Worm (Caenorhabditis elegans): ENCODE results near the gene hphd-1.

Gene hphd-1

ce11 chrII:12960206-12960605, 36.2 kb downstream of the hphd-1 start:
- no peak for TF ChIP-seq dmd-4 (tag; optimal IDR thresholded peaks at IDR 0.05)
- no peak for TF ChIP-seq F13H6.1 (tag; optimal IDR thresholded peaks at IDR 0.05)
- TF ChIP-seq lin-13 (GFP tag; optimal IDR thresholded peaks at IDR 0.05), result no peak
- TF ChIP-seq nhr-129 (tag; optimal IDR thresholded peaks at IDR 0.05), result no peak
- TF ChIP-seq sem-4 (tag; optimal IDR thresholded peaks at IDR 0.05), result no peak
- TF ChIP-seq gmeb-1 (tag; optimal IDR thresholded peaks at IDR 0.05), result no peak
- no peak for TF ChIP-seq unc-55 (GFP tag; optimal IDR thresholded peaks at IDR 0.05)
- no peak for TF ChIP-seq elt-1 (tag; optimal IDR thresholded peaks at IDR 0.05)
- TF ChIP-seq ztf-4 (tag; optimal IDR thresholded peaks at IDR 0.05), result no peak
- TF ChIP-seq crh-2 (tag; optimal IDR thresholded peaks at IDR 0.05), result no peak
- no peak for TF ChIP-seq nhr-25 (tag; optimal IDR thresholded peaks at IDR 0.05)
- TF ChIP-seq lin-39 (tag; optimal IDR thresholded peaks at IDR 0.05), result no peak
- TF ChIP-seq R02D3.7 (tag; optimal IDR thresholded peaks at IDR 0.05), result no peak

- no peak for TF ChIP-seq crh-2 (tag; optimal IDR thresholded peaks at IDR 0.05)
- TF ChIP-seq alr-1 (tag; optimal IDR thresholded peaks at IDR 0.05), result no peak
- no peak for TF ChIP-seq ztf-1 (GFP tag; conservative IDR thresholded peaks at IDR 0.05)
- no peak for TF ChIP-seq mab-5 (tag; optimal IDR thresholded peaks at IDR 0.05)
- TF ChIP-seq mbf-1 (tag; optimal IDR thresholded peaks at IDR 0.05), result no peak
These were observed 41.7 kb downstream of the hphd-1 start, which contains the start of the genes Y38F1A.1 and Y38F1A.2 for ce11 chrII:12954670-12955069. Gene Y38F1A.1 (minus strand): TSS chrII:12954770. Gene Y38F1A.2 (plus strand): TSS chrII:12954958.

DNA sequence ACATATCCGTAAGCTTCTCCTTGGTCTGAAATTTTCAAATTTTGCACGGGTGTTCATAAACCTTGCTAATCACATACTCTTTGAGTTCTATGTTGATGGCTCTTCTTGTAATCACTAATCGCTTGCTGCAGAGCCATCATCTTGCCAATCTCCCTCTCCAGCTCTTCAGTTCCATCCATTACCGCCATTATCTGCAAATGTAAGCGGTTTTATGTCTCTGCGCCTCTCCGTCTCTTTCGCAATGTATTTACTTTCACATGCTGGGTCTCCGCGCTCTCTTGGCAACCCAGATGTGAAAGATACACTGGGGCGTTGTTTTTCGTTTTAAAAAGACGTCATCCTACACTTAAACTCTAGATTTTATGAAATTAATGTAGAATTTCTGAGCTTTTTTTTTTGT, 43.1 kb downstream of the hphd-1 start:
- TF ChIP-seq snpc-4 (tag; optimal IDR thresholded peaks at IDR 0.05) (peak; percentile 76), lsy-2 (tag; optimal IDR thresholded peaks at IDR 0.05) (peak in 1 of 2 experiments; percentile 49), elt-3 (tag; optimal IDR thresholded peaks at IDR 0.05) (no peak), ztf-11 (tag; optimal IDR thresholded peaks at IDR 0.05) (no peak), ZK546.5 (tag; optimal IDR thresholded peaks at IDR 0.05) (no peak), nhr-21 (tag; optimal IDR thresholded peaks at IDR 0.05) (no peak), sma-9 (GFP tag; optimal IDR thresholded peaks at IDR 0.05) (peak; percentile 59), sma-9 (tag; optimal IDR thresholded peaks at IDR 0.05) (no peak), F13H6.1 (tag; optimal IDR thresholded peaks at IDR 0.05) (peak; percentile 3), nhr-6 (tag; optimal IDR thresholded peaks at IDR 0.05) (no peak), sem-4 (tag; optimal IDR thresholded peaks at IDR 0.05) (no peak), lin-11 (tag; optimal IDR thresholded peaks at IDR 0.05) (no peak), gmeb-1 (tag; optimal IDR thresholded peaks at IDR 0.05) (peak; percentile 3), R02D3.7 (tag; optimal IDR thresholded peaks at IDR 0.05) (no peak), aly-2 (tag; optimal IDR thresholded peaks at IDR 0.05) (no peak), nhr-77 (tag; optimal IDR thresholded peaks at IDR 0.05) (no peak), ceh-82 (tag; optimal IDR thresholded peaks at IDR 0.05) (no peak), ztf-4 (tag; optimal IDR thresholded peaks at IDR 0.05) (no peak), nhr-237 (tag; optimal IDR thresholded peaks at IDR 0.05) (no peak), unc-62 (GFP tag; optimal IDR thresholded peaks at IDR 0.05) (no peak), dmd-4 (tag; optimal IDR thresholded peaks at IDR 0.05) (no peak), alr-1 (tag; optimal IDR thresholded peaks at IDR 0.05) (no peak), sma-3 (GFP tag; optimal IDR thresholded peaks at IDR 0.05) (peak; percentile 10), fos-1 (tag; optimal IDR thresholded peaks at IDR 0.05) (peak; percentile 31), crh-2 (tag; optimal IDR thresholded peaks at IDR 0.05) (peak; percentile 30), lin-13 (GFP tag; optimal IDR thresholded peaks at IDR 0.05) (peak; percentile 11), C34F6.9 (tag; optimal IDR thresholded peaks at IDR 0.05) (peak; percentile 70), peb-1 (tag; optimal IDR thresholded peaks at IDR 0.05) (no peak), ceh-16 (tag; optimal IDR thresholded peaks at IDR 0.05) (no peak), Y55F3AM.14 (GFP tag; optimal IDR thresholded peaks at IDR 0.05) (no peak), nhr-12 (tag; optimal IDR thresholded peaks at IDR 0.05) (no peak), blmp-1 (tag; optimal IDR thresholded peaks at IDR 0.05; ENCODE audit: insufficient read depth) (no peak), zag-1 (tag; optimal IDR thresholded peaks at IDR 0.05) (no peak), unc-39 (tag; optimal IDR thresholded peaks at IDR 0.05) (no peak), nhr-23 (tag; optimal IDR thresholded peaks at IDR 0.05) (no peak), unc-55 (GFP tag; optimal IDR thresholded peaks at IDR 0.05) (peak; percentile 54), mab-5 (tag; optimal IDR thresholded peaks at IDR 0.05) (no peak), nhr-11 (tag; optimal IDR thresholded peaks at IDR 0.05) (no peak), ztf-1 (GFP tag; conservative IDR thresholded peaks at IDR 0.05) (no peak), egl-27 (tag; optimal IDR thresholded peaks at IDR 0.05) (no peak), nhr-25 (tag; optimal IDR thresholded peaks at IDR 0.05) (no peak), lin-39 (tag; optimal IDR thresholded peaks at IDR 0.05) (no peak), mdl-1 (tag; optimal IDR thresholded peaks at IDR 0.05) (no peak), ama-1 (optimal IDR thresholded peaks at IDR 0.05) (no peak), elt-1 (tag; optimal IDR thresholded peaks at IDR 0.05) (no peak), skn-1 (tag; optimal IDR thresholded peaks at IDR 0.05) (no peak), mbf-1 (tag; optimal IDR thresholded peaks at IDR 0.05) (no peak), nhr-10 (tag; optimal IDR thresholded peaks at IDR 0.05) (no peak), nhr-129 (tag; optimal IDR thresholded peaks at IDR 0.05) (peak; percentile 63)
